Fruit fly (Drosophila melanogaster) whole organism, embryonic: ENCODE measurements around the gene Vm34Ca.

ENCODE experiments used
- CG10366 ChIP-seq: fragments of 200-800 bp; sonication (Bioruptor generic); IDR thresholded peaks from 2 replicates; pipeline ENCODE4 v1.3.6; 2022; ENCODE audit warnings: missing biosample characterization, missing genetic modification characterization
- CG10654 ChIP-seq: fragments of 200-800 bp; sonication (Bioruptor generic); optimal IDR thresholded peaks from 2 replicates; lab custom pipeline; 2016; ENCODE audit warnings: missing biosample characterization, missing genetic modification characterization
- CG11085 ChIP-seq: fragments of 200-800 bp; sonication (Bioruptor generic); IDR thresholded peaks from 2 replicates; pipeline ENCODE4 v1.3.6; 2022; ENCODE audit warnings: missing biosample characterization, missing genetic modification characterization
- CG12299 ChIP-seq: fragments of 200-800 bp; sonication (Bioruptor generic); optimal IDR thresholded peaks from 2 replicates; lab custom pipeline; 2018; ENCODE audit warnings: missing biosample characterization, mild to moderate bottlenecking, missing genetic modification characterization
- CG12391 ChIP-seq: fragments of 200-800 bp; sonication (Bioruptor generic); optimal IDR thresholded peaks from 3 replicates; lab custom pipeline; 2018; ENCODE audit warnings: missing biosample characterization, mild to moderate bottlenecking, missing genetic modification characterization, moderate library complexity
- CG12769 ChIP-seq: fragments of 200-800 bp; sonication (Bioruptor generic); optimal IDR thresholded peaks from 2 replicates; lab custom pipeline; 2019; ENCODE audit warnings: missing biosample characterization, mild to moderate bottlenecking, missing genetic modification characterization, moderate library complexity
- CG13287 ChIP-seq: fragments of 200-800 bp; sonication (Bioruptor generic); IDR thresholded peaks from 2 replicates; pipeline ENCODE4 v1.3.6; 2022; ENCODE audit warnings: missing biosample characterization, missing genetic modification characterization; ENCODE audit not compliant: partially characterized antibody
- CG13296 ChIP-seq: fragments of 200-800 bp; sonication (Bioruptor generic); optimal IDR thresholded peaks from 3 replicates; lab custom pipeline; 2018; ENCODE audit warnings: missing biosample characterization, mild to moderate bottlenecking, missing genetic modification characterization
- CG13424 ChIP-seq: fragments of 200-800 bp; sonication (Bioruptor generic); optimal IDR thresholded peaks from 2 replicates; lab custom pipeline; 2019; ENCODE audit warnings: missing biosample characterization, mild to moderate bottlenecking, missing genetic modification characterization, moderate library complexity
- CG1529 ChIP-seq: fragments of 200-800 bp; sonication (Bioruptor generic); optimal IDR thresholded peaks from 3 replicates; lab custom pipeline; 2018; ENCODE audit warnings: missing biosample characterization, missing genetic modification characterization
- CG15696 ChIP-seq: fragments of 200-800 bp; sonication (Bioruptor generic); optimal IDR thresholded peaks from 2 replicates; lab custom pipeline; 2019; ENCODE audit warnings: missing biosample characterization, mild to moderate bottlenecking, missing genetic modification characterization, moderate library complexity
- CG17829 ChIP-seq: fragments of 200-800 bp; optimal IDR thresholded peaks from 2 replicates; lab custom pipeline; 2019; ENCODE audit warnings: missing biosample characterization, mild to moderate bottlenecking, missing genetic modification characterization, moderate library complexity
- CG2129 ChIP-seq: fragments of 200-800 bp; sonication (Bioruptor generic); IDR thresholded peaks from 2 replicates; pipeline ENCODE4 v1.3.6; 2022; ENCODE audit warnings: missing biosample characterization, missing genetic modification characterization; ENCODE audit not compliant: partially characterized antibody
- CG30403 ChIP-seq: fragments of 200-800 bp; sonication (Bioruptor generic); optimal IDR thresholded peaks from 3 replicates; lab custom pipeline; 2016; ENCODE audit warnings: missing biosample characterization, missing genetic modification characterization
- CG30431 ChIP-seq: fragments of 200-800 bp; sonication (Bioruptor generic); optimal IDR thresholded peaks from 2 replicates; lab custom pipeline; 2017; ENCODE audit warnings: missing biosample characterization, missing genetic modification characterization
- CG31365 ChIP-seq: fragments of 200-800 bp; sonication (Bioruptor generic); optimal IDR thresholded peaks from 2 replicates; lab custom pipeline; 2018; ENCODE audit warnings: missing biosample characterization, mild to moderate bottlenecking, missing genetic modification characterization
- CG32532 ChIP-seq: fragments of 200-800 bp; sonication (Bioruptor generic); IDR thresholded peaks from 2 replicates; pipeline ENCODE4 v1.3.6; 2022; ENCODE audit warnings: missing biosample characterization, missing genetic modification characterization
- CG4282 ChIP-seq: fragments of 200-800 bp; sonication (Bioruptor generic); optimal IDR thresholded peaks from 2 replicates; lab custom pipeline; 2016; ENCODE audit warnings: missing biosample characterization, missing genetic modification characterization
- CG6254 ChIP-seq: fragments of 200-800 bp; sonication (Bioruptor generic); optimal IDR thresholded peaks from 3 replicates; lab custom pipeline; 2017; ENCODE audit warnings: mild to moderate bottlenecking, missing biosample characterization, missing genetic modification reagents, missing genetic modification characterization
- CG9797 ChIP-seq: fragments of 200-800 bp; sonication (Bioruptor generic); optimal IDR thresholded peaks from 3 replicates; lab custom pipeline; 2018; ENCODE audit warnings: missing biosample characterization, mild to moderate bottlenecking, missing genetic modification characterization
- CrebB ChIP-seq: fragments of 200-800 bp; sonication (Bioruptor generic); optimal IDR thresholded peaks from 3 replicates; lab custom pipeline; 2018; ENCODE audit warnings: missing biosample characterization, mild to moderate bottlenecking, missing genetic modification characterization
- Dip3 ChIP-seq: fragments of 200-800 bp; sonication (Bioruptor generic); optimal IDR thresholded peaks from 3 replicates; lab custom pipeline; 2016; ENCODE audit warnings: missing biosample characterization, missing genetic modification characterization
- Ets97D ChIP-seq: fragments of 200-800 bp; sonication (Bioruptor generic); optimal IDR thresholded peaks from 3 replicates; lab custom pipeline; 2016; ENCODE audit warnings: missing biosample characterization, missing genetic modification characterization
- Fer1 ChIP-seq: fragments of 200-800 bp; sonication (Bioruptor generic); optimal IDR thresholded peaks from 2 replicates; lab custom pipeline; 2017; ENCODE audit warnings: missing biosample characterization, mild to moderate bottlenecking, missing genetic modification characterization
- Gug ChIP-seq: fragments of 200-800 bp; sonication (Bioruptor generic); IDR thresholded peaks from 4 replicates; pipeline ENCODE4 v1.3.6; 2022; ENCODE audit warnings: missing biosample characterization, missing genetic modification characterization
- HLHmδ ChIP-seq: fragments of 200-800 bp; sonication (Bioruptor generic); optimal IDR thresholded peaks from 2 replicates; lab custom pipeline; 2018; ENCODE audit warnings: missing biosample characterization, mild to moderate bottlenecking, missing genetic modification characterization, moderate library complexity
- MTF-1 ChIP-seq: fragments of 200-800 bp; sonication (Bioruptor generic); optimal IDR thresholded peaks from 2 replicates; lab custom pipeline; 2018; ENCODE audit warnings: missing biosample characterization, mild to moderate bottlenecking, missing genetic modification characterization, borderline replicate concordance
- Med ChIP-seq: fragments of 200-800 bp; sonication (Bioruptor generic); peaks from one replicate; lab custom pipeline; 2016; ENCODE audit warnings: missing biosample characterization, missing genetic modification characterization, mild to moderate bottlenecking, inconsistent platforms, moderate library complexity
- NK7.1 ChIP-seq: fragments of 200-800 bp; sonication (Bioruptor generic); optimal IDR thresholded peaks from 3 replicates; lab custom pipeline; 2016; ENCODE audit warnings: missing biosample characterization, missing genetic modification characterization
- NfI ChIP-seq: fragments of 200-800 bp; sonication (Bioruptor generic); optimal IDR thresholded peaks from 3 replicates; lab custom pipeline; 2018; ENCODE audit warnings: missing biosample characterization, mild to moderate bottlenecking, missing genetic modification characterization, moderate library complexity
- Oaz ChIP-seq: fragments of 200-800 bp; sonication (Bioruptor generic); IDR thresholded peaks from 2 replicates; pipeline ENCODE4 v1.3.6; 2022; ENCODE audit warnings: missing biosample characterization, missing genetic modification characterization
- Poxn ChIP-seq: fragments of 200-800 bp; sonication (Bioruptor generic); IDR thresholded peaks from 2 replicates; pipeline ENCODE4 v1.3.6; 2022; ENCODE audit warnings: missing biosample characterization, missing genetic modification characterization
- Xrp1 ChIP-seq: fragments of 200-800 bp; sonication (Bioruptor generic); IDR thresholded peaks from 2 replicates; pipeline ENCODE4 v1.3.6; 2022; ENCODE audit warnings: missing biosample characterization, missing genetic modification characterization
- abd-A ChIP-seq: fragments of 200-800 bp; sonication (Bioruptor generic); optimal IDR thresholded peaks from 3 replicates; lab custom pipeline; 2019; ENCODE audit warnings: missing biosample characterization, mild to moderate bottlenecking, missing genetic modification characterization, moderate library complexity
- cg ChIP-seq: fragments of 200-800 bp; sonication (Bioruptor generic); optimal IDR thresholded peaks from 3 replicates; lab custom pipeline; 2019; ENCODE audit warnings: missing biosample characterization, mild to moderate bottlenecking, missing genetic modification characterization, moderate library complexity
- chinmo ChIP-seq: fragments of 200-800 bp; sonication (Bioruptor generic); IDR thresholded peaks from 4 replicates; pipeline ENCODE4 v1.3.6; 2022; ENCODE audit warnings: missing biosample characterization, missing genetic modification characterization; ENCODE audit not compliant: partially characterized antibody
- esg ChIP-seq: fragments of 200-800 bp; sonication (Bioruptor generic); conservative IDR thresholded peaks from 2 replicates; pipeline ENCODE4 v1.3.6; 2022; ENCODE audit warnings: missing biosample characterization, missing genetic modification characterization
- hbn ChIP-seq: fragments of 200-800 bp; sonication (Bioruptor generic); IDR thresholded peaks from 2 replicates; pipeline ENCODE4 v1.3.6; 2022; ENCODE audit warnings: missing biosample characterization, missing genetic modification characterization; ENCODE audit not compliant: partially characterized antibody
- kay ChIP-seq: fragments of 200-800 bp; sonication (Bioruptor generic); optimal IDR thresholded peaks from 2 replicates; lab custom pipeline; 2016; ENCODE audit warnings: missing biosample characterization, missing genetic modification characterization
- ken ChIP-seq: fragments of 200-800 bp; sonication (Bioruptor generic); IDR thresholded peaks from 3 replicates; pipeline ENCODE4 v1.3.6; 2022; ENCODE audit warnings: missing biosample characterization, missing genetic modification characterization
- knrl ChIP-seq: fragments of 200-800 bp; sonication (Bioruptor generic); IDR thresholded peaks from 3 replicates; pipeline ENCODE4 v1.3.6; 2022; ENCODE audit warnings: missing biosample characterization, missing genetic modification characterization; ENCODE audit not compliant: partially characterized antibody
- mld ChIP-seq: fragments of 200-800 bp; sonication (Bioruptor generic); IDR thresholded peaks from 3 replicates; pipeline ENCODE4 v1.3.6; 2022; ENCODE audit warnings: missing biosample characterization, missing genetic modification characterization; ENCODE audit not compliant: partially characterized antibody
- oc ChIP-seq: fragments of 200-800 bp; sonication (Bioruptor generic); optimal IDR thresholded peaks from 2 replicates; lab custom pipeline; 2018; ENCODE audit warnings: missing biosample characterization, mild to moderate bottlenecking, missing genetic modification characterization, moderate library complexity
- odd ChIP-seq: fragments of 200-800 bp; sonication (Bioruptor generic); optimal IDR thresholded peaks from 2 replicates; lab custom pipeline; 2017; ENCODE audit warnings: missing biosample characterization, mild to moderate bottlenecking, missing genetic modification characterization
- p53 ChIP-seq: fragments of 200-800 bp; sonication (Bioruptor generic); optimal IDR thresholded peaks from 2 replicates; lab custom pipeline; 2016; ENCODE audit warnings: missing biosample characterization, missing genetic modification characterization
- row ChIP-seq: fragments of 200-800 bp; sonication (Bioruptor generic); IDR thresholded peaks from 3 replicates; pipeline ENCODE4 v1.3.6; 2022; ENCODE audit warnings: missing biosample characterization, missing genetic modification characterization
- shn ChIP-seq: fragments of 200-800 bp; sonication (Bioruptor generic); optimal IDR thresholded peaks from 3 replicates; lab custom pipeline; 2016; ENCODE audit warnings: missing biosample characterization, missing genetic modification characterization
- sima ChIP-seq: fragments of 200-800 bp; sonication (Bioruptor generic); optimal IDR thresholded peaks from 2 replicates; lab custom pipeline; 2016; ENCODE audit warnings: missing biosample characterization, missing genetic modification characterization
- tgo ChIP-seq: fragments of 200-800 bp; sonication (Bioruptor generic); IDR thresholded peaks from 3 replicates; pipeline ENCODE4 v1.3.6; 2022; ENCODE audit warnings: missing biosample characterization, missing genetic modification characterization
- unc-4 ChIP-seq: fragments of 200-800 bp; sonication (Bioruptor generic); IDR thresholded peaks from 2 replicates; pipeline ENCODE4 v1.3.6; 2022; ENCODE audit warnings: missing biosample characterization, missing genetic modification characterization; ENCODE audit not compliant: partially characterized antibody

Gene Vm34Ca

dm6 chr2L:13445249-13445846 lies 33.9 kb upstream of the Vm34Ca start, which contains the start of gene Hacd2 (continued):
- TF ChIP-seq CG12391 (tag; lab: Kevin White, UChicago) (no peak), CG4282 (GFP tag; lab: Kevin White, UChicago) (no peak), tgo (GFP tag; lab: Robert Waterston, UW) (no peak), row (GFP tag; lab: Robert Waterston, UW) (0 out of 3 replicates have a peak, but pooled peaks have one; percentile 13), Xrp1 (GFP tag; lab: Robert Waterston, UW) (0 out of 2 replicates have a peak, but pooled peaks have one; percentile 14), abd-A (no peak), hbn (GFP tag; lab: Robert Waterston, UW) (no peak), shn (GFP tag; lab: Kevin White, UChicago) (peak; percentile 22), CG13424 (tag; lab: Kevin White, UChicago) (no peak), CG12769 (tag; lab: Kevin White, UChicago) (no peak), CG30431 (GFP tag; lab: Kevin White, UChicago) (no peak), kay (GFP tag; lab: Kevin White, UChicago) (no peak), mld (GFP tag; lab: Robert Waterston, UW) (no peak), esg (GFP tag; lab: Robert Waterston, UW) (no peak), knrl (GFP tag; lab: Robert Waterston, UW) (peak; percentile 34; the same call in 1 of the 3 replicates), Dip3 (GFP tag; lab: Kevin White, UChicago) (no peak), HLHmδ (no peak), Fer1 (peak; percentile 27), unc-4 (no peak), CG1529 (peak; percentile 17), CG13287 (GFP tag; lab: Robert Waterston, UW) (peak; percentile 74; the same call in 1 of the 2 replicates), CrebB (tag; lab: Kevin White, UChicago) (no peak), CG30403 (GFP tag; lab: Kevin White, UChicago) (no peak), Oaz (GFP tag; lab: Robert Waterston, UW) (no peak), CG9797 (GFP tag; lab: Kevin White, UChicago) (peak; percentile 81), CG15696 (tag; lab: Kevin White, UChicago) (no peak), MTF-1 (GFP tag; lab: Kevin White, UChicago) (no peak), p53 (peak; percentile 0), NfI (peak; percentile 19), chinmo (peak; percentile 52; the same call in 1 of the 4 replicates), CG31365 (no peak), CG12299 (tag; lab: Kevin White, UChicago) (no peak), CG10366 (GFP tag; lab: Robert Waterston, UW) (no peak), ken (GFP tag; lab: Robert Waterston, UW) (no peak), Ets97D (GFP tag; lab: Kevin White, UChicago) (peak; percentile 90), CG2129 (no peak), oc (tag; lab: Kevin White, UChicago) (no peak), Med (peak; percentile 82), CG6254 (no peak), cg (GFP tag; lab: Kevin White, UChicago) (no peak), Gug (GFP tag; lab: Robert Waterston, UW) (no peak), Poxn (GFP tag; lab: Robert Waterston, UW) (no peak), CG11085 (GFP tag; lab: Robert Waterston, UW) (no peak), sima (no peak), NK7.1 (no peak), CG17829 (tag; lab: Kevin White, UChicago) (no peak), CG13296 (GFP tag; lab: Kevin White, UChicago) (no peak), odd (GFP tag; lab: Kevin White, UChicago) (no peak), CG10654 (GFP tag; lab: Kevin White, UChicago) (no peak), CG32532 (GFP tag; lab: Robert Waterston, UW) (no peak)
